Worm (Caenorhabditis elegans): ENCODE results near the gene C01G6.9.

DNA sequence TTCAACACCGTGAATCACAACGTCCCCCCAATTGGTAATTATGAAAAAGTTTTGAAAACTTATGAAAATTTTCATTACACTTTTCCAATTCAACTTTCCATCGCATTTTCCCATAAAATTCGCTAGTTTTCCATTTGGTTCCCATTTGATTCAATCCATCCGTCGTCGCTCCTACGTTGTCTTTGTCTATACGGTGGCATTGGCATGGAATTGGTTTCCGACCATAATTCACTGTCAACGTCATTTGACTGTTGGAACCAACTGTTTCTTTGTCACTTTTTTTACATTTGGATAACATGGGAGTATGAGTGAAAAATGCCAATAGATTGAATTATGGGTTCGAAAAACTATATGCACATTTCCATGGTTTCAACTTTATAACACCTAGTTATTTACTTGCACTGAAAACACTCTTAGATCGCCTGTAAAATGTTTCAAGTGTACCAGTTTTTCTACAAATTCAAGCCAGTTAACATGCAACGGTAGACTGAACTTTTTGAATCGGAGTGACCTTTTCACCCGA, 37.5 kb downstream of the C01G6.9 start:
- no peak for TF ChIP-seq F26F4.8 (GFP tag; conservative IDR thresholded peaks at IDR 0.05)
- no peak for TF ChIP-seq ctbp-1 (GFP tag; IDR thresholded peaks at IDR 0.05)
- TF ChIP-seq Y5F2A.4 (GFP tag; optimal IDR thresholded peaks at IDR 0.05), result no peak
- no peak for TF ChIP-seq hif-1 (tag; optimal IDR thresholded peaks at IDR 0.05)
